Worm (Caenorhabditis elegans) whole organism, young adult: ENCODE measurements around the gene F29B9.7.

Source experiments
- efl-1 ChIP-seq: fragments of 150-350 bp; optimal IDR thresholded peaks from 2 replicates; lab custom pipeline; 2014; ENCODE audit warnings: missing biosample characterization, missing genetic modification reagents, missing genetic modification characterization
- lsl-1 ChIP-seq: fragments of 200-800 bp; sonication (Bioruptor generic); optimal IDR thresholded peaks from 2 replicates; lab custom pipeline; 2018; ENCODE audit warnings: mild to moderate bottlenecking, missing genetic modification characterization, moderate library complexity, missing compliant biosample characterization
- nfya-1 ChIP-seq: sonication (generic microtip); optimal IDR thresholded peaks from 2 replicates; lab custom pipeline; 2017; ENCODE audit warnings: antibody characterized with exemption, missing compliant biosample characterization, missing genetic modification characterization, borderline replicate concordance; ENCODE audit not compliant: insufficient read depth
- nfyb-1 ChIP-seq: fragments of 200-800 bp; sonication (Bioruptor generic); IDR thresholded peaks from 2 replicates; pipeline ENCODE4 v1.3.6; 2022; ENCODE audit warnings: missing genetic modification reagents, missing genetic modification characterization, missing compliant biosample characterization
- unc-62 ChIP-seq: fragments of 150-350 bp; optimal IDR thresholded peaks from 2 replicates; lab custom pipeline; 2014; ENCODE audit warnings: missing biosample characterization, missing genetic modification reagents, missing genetic modification characterization
- ztf-6 ChIP-seq: fragments of 200-800 bp; sonication (Bioruptor generic); IDR thresholded peaks from 2 replicates; pipeline ENCODE4 v1.3.6; 2022; ENCODE audit warnings: missing genetic modification reagents, missing genetic modification characterization, missing compliant biosample characterization

- TF ChIP-seq nfyb-1 (no peak), ztf-6 (GFP tag; lab: Robert Waterston, UW) (no peak), unc-62 (no peak), efl-1 (GFP tag; lab: Kevin White, UChicago) (no peak), nfya-1 (tag; lab: Kevin White, UChicago) (no peak), lsl-1 (no peak)
Measured at ce11 chrIV:4673332-4673731, 23.8 kb downstream of the F29B9.7 start.
